Worm (Caenorhabditis elegans) whole organism, early embryonic: ENCODE measurements around the gene oac-37.

ENCODE experiments used
- B0310.2 ChIP-seq: sonication (generic microtip); optimal IDR thresholded peaks from 2 replicates; lab custom pipeline; 2016; ENCODE audit warnings: mild to moderate bottlenecking, missing genetic modification characterization, missing compliant biosample characterization
- aly-1 ChIP-seq: sonication (generic microtip); optimal IDR thresholded peaks from 2 replicates; lab custom pipeline; 2016; ENCODE audit warnings: missing genetic modification characterization, missing compliant biosample characterization
- ama-1 ChIP-seq: fragments of 150-350 bp; optimal IDR thresholded peaks from 2 replicates; lab custom pipeline; 2014
- ceh-36 ChIP-seq: sonication (generic microtip); optimal IDR thresholded peaks from 2 replicates; lab custom pipeline; 2016; ENCODE audit warnings: missing genetic modification characterization, inconsistent platforms, missing compliant biosample characterization
- hmbx-1 ChIP-seq: sonication (generic microtip); optimal IDR thresholded peaks from 2 replicates; lab custom pipeline; 2016; ENCODE audit warnings: mild to moderate bottlenecking, missing genetic modification characterization, missing compliant biosample characterization
- hnd-1 ChIP-seq: sonication (generic microtip); optimal IDR thresholded peaks from 2 replicates; lab custom pipeline; 2016; ENCODE audit warnings: missing genetic modification characterization, missing compliant biosample characterization
- pes-1 ChIP-seq: fragments of 200-800 bp; sonication (Bioruptor generic); IDR thresholded peaks from 2 replicates; pipeline ENCODE4 v1.3.6; 2022; ENCODE audit warnings: missing genetic modification reagents, missing genetic modification characterization, missing compliant biosample characterization

DNA sequence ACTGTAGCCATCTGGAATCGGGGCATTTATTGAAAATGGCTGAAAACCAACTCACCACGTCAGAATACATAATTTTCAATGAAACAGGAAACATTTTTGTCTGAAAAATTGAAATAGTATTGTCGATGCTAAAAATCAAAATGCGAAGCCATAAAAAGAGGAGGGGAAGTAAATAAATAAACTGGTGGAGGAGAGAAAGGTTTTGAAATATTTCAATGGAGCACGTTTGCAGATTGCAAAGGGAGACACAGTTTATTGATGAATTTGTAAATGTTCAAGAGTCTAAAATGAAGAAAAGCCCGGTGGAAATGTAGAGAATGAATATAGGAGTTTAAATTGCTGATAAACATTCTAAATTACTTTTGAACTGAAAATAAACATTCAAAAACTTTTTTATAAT is 42.6 kb upstream of the oac-37 start, which contains the start of gene F52B11.5:
- no peak for TF ChIP-seq hmbx-1
- TF ChIP-seq B0310.2 (tag; lab: Kevin White, UChicago): no peak
- no peak for TF ChIP-seq aly-1 (tag; lab: Kevin White, UChicago)
- TF ChIP-seq ceh-36 (tag; lab: Kevin White, UChicago): no peak
- TF ChIP-seq hnd-1 (tag; lab: Kevin White, UChicago): no peak
- no peak for TF ChIP-seq pes-1 (GFP tag; lab: Robert Waterston, UW)
- no peak for TF ChIP-seq ama-1 (lab: Kevin White, UChicago)
